Worm (Caenorhabditis elegans) whole organism, late embryonic: ENCODE measurements around the gene C44C10.7.

Experiments
- C38D4.7 ChIP-seq: fragments of 200-800 bp; sonication (Bioruptor generic); optimal IDR thresholded peaks from 2 replicates; lab custom pipeline; 2018; ENCODE audit warnings: mild to moderate bottlenecking, missing genetic modification characterization, moderate library complexity, missing compliant biosample characterization
- F13H6.1 ChIP-seq: sonication (generic microtip); optimal IDR thresholded peaks from 2 replicates; lab custom pipeline; 2016; ENCODE audit warnings: missing genetic modification characterization, missing compliant biosample characterization
- K02D7.2 ChIP-seq: sonication (generic microtip); optimal IDR thresholded peaks from 2 replicates; lab custom pipeline; 2017; ENCODE audit warnings: mild to moderate bottlenecking, missing genetic modification characterization, missing compliant biosample characterization
- T23F11.4 ChIP-seq: fragments of 200-800 bp; sonication (Bioruptor generic); optimal IDR thresholded peaks from 2 replicates; lab custom pipeline; 2018; ENCODE audit warnings: mild to moderate bottlenecking, missing genetic modification characterization, missing compliant biosample characterization
- ahr-1 ChIP-seq: sonication (generic microtip); optimal IDR thresholded peaks from 2 replicates; lab custom pipeline; 2016; ENCODE audit warnings: missing genetic modification characterization, missing compliant biosample characterization
- ama-1 ChIP-seq: fragments of 150-350 bp; optimal IDR thresholded peaks from 2 replicates; lab custom pipeline; 2014
- ceh-18 ChIP-seq: sonication (generic microtip); optimal IDR thresholded peaks from 2 replicates; lab custom pipeline; 2016; ENCODE audit warnings: missing genetic modification characterization, missing compliant biosample characterization
- ceh-19 ChIP-seq: fragments of 200-800 bp; sonication (Bioruptor generic); optimal IDR thresholded peaks from 2 replicates; lab custom pipeline; 2018; ENCODE audit warnings: mild to moderate bottlenecking, missing genetic modification characterization, missing compliant biosample characterization
- ceh-2 ChIP-seq: sonication (generic microtip); optimal IDR thresholded peaks from 2 replicates; lab custom pipeline; 2016; ENCODE audit warnings: missing genotype, missing genetic modification characterization, missing compliant biosample characterization
- ceh-22 ChIP-seq: sonication (generic microtip); optimal IDR thresholded peaks from 2 replicates; lab custom pipeline; 2017; ENCODE audit warnings: missing biosample characterization, missing genetic modification characterization
- ceh-24 ChIP-seq: sonication (generic microtip); optimal IDR thresholded peaks from 2 replicates; lab custom pipeline; 2016; ENCODE audit warnings: mild to moderate bottlenecking, missing genetic modification characterization, missing compliant biosample characterization
- ceh-31 ChIP-seq: sonication (generic microtip); optimal IDR thresholded peaks from 2 replicates; lab custom pipeline; 2016; ENCODE audit warnings: missing genetic modification characterization, missing compliant biosample characterization
- ceh-34 ChIP-seq: sonication (generic microtip); optimal IDR thresholded peaks from 2 replicates; lab custom pipeline; 2016; ENCODE audit warnings: mild to moderate bottlenecking, missing genetic modification characterization, missing compliant biosample characterization
- ceh-45 ChIP-seq: fragments of 200-800 bp; sonication (Bioruptor generic); IDR thresholded peaks from 2 replicates; pipeline ENCODE4 v1.3.6; 2022; ENCODE audit warnings: missing genetic modification reagents, missing genetic modification characterization, missing compliant biosample characterization
- ceh-6 ChIP-seq: fragments of 200-800 bp; sonication (Bioruptor generic); optimal IDR thresholded peaks from 2 replicates; lab custom pipeline; 2018; ENCODE audit warnings: mild to moderate bottlenecking, missing genetic modification characterization, missing compliant biosample characterization
- dve-1 ChIP-seq: sonication (generic microtip); optimal IDR thresholded peaks from 2 replicates; lab custom pipeline; 2017; ENCODE audit warnings: antibody characterized with exemption, mild to moderate bottlenecking, missing genetic modification characterization, missing compliant biosample characterization
- elt-4 ChIP-seq: sonication (generic microtip); optimal IDR thresholded peaks from 2 replicates; lab custom pipeline; 2016; ENCODE audit warnings: missing genetic modification characterization, missing compliant biosample characterization
- eyg-1 ChIP-seq: sonication (generic microtip); optimal IDR thresholded peaks from 2 replicates; lab custom pipeline; 2016; ENCODE audit warnings: missing genotype, missing genetic modification characterization, missing compliant biosample characterization
- fax-1 ChIP-seq: sonication (generic microtip); optimal IDR thresholded peaks from 2 replicates; lab custom pipeline; 2016; ENCODE audit warnings: missing genotype, missing genetic modification characterization, missing compliant biosample characterization
- fkh-10 ChIP-seq: fragments of 150-350 bp; optimal IDR thresholded peaks from 2 replicates; lab custom pipeline; 2014; ENCODE audit warnings: missing biosample characterization, missing genetic modification reagents, missing genetic modification characterization
- fkh-6 ChIP-seq: sonication (generic microtip); optimal IDR thresholded peaks from 2 replicates; lab custom pipeline; 2016; ENCODE audit warnings: missing genetic modification characterization, missing compliant biosample characterization
- hlh-13 ChIP-seq: fragments of 200-800 bp; sonication (Bioruptor generic); optimal IDR thresholded peaks from 2 replicates; lab custom pipeline; 2018; ENCODE audit warnings: mild to moderate bottlenecking, missing genetic modification characterization, missing compliant biosample characterization
- hlh-15 ChIP-seq: sonication (generic microtip); optimal IDR thresholded peaks from 2 replicates; lab custom pipeline; 2016; ENCODE audit warnings: missing genetic modification characterization, missing compliant biosample characterization
- hlh-30 ChIP-seq: sonication (generic microtip); optimal IDR thresholded peaks from 2 replicates; lab custom pipeline; 2017; ENCODE audit warnings: antibody characterized with exemption, missing genetic modification characterization, missing compliant biosample characterization; ENCODE audit not compliant: insufficient read depth
- hlh-6 ChIP-seq: sonication (generic microtip); optimal IDR thresholded peaks from 2 replicates; lab custom pipeline; 2016; ENCODE audit warnings: missing genotype, missing genetic modification characterization, missing compliant biosample characterization
- lim-6 ChIP-seq: sonication (generic microtip); optimal IDR thresholded peaks from 2 replicates; lab custom pipeline; 2016; ENCODE audit warnings: missing genetic modification characterization, missing compliant biosample characterization
- lin-11 ChIP-seq: fragments of 200-800 bp; sonication (Bioruptor generic); optimal IDR thresholded peaks from 2 replicates; lab custom pipeline; 2018; ENCODE audit warnings: mild to moderate bottlenecking, missing genetic modification characterization, missing compliant biosample characterization
- madf-2 ChIP-seq: sonication (generic microtip); optimal IDR thresholded peaks from 2 replicates; lab custom pipeline; 2017; ENCODE audit warnings: missing genetic modification characterization, missing compliant biosample characterization
- nhr-11 ChIP-seq: fragments of 150-350 bp; optimal IDR thresholded peaks from 2 replicates; lab custom pipeline; 2014; ENCODE audit warnings: missing biosample characterization, missing genetic modification characterization
- odd-2 ChIP-seq: sonication (generic microtip); optimal IDR thresholded peaks from 2 replicates; lab custom pipeline; 2017; ENCODE audit warnings: antibody characterized with exemption, mild to moderate bottlenecking, missing genetic modification characterization, missing compliant biosample characterization
- pat-9 ChIP-seq: fragments of 200-800 bp; sonication (Bioruptor generic); optimal IDR thresholded peaks from 2 replicates; lab custom pipeline; 2018; ENCODE audit warnings: mild to moderate bottlenecking, missing genetic modification characterization, moderate library complexity, missing compliant biosample characterization
- ref-2 ChIP-seq: sonication (generic microtip); optimal IDR thresholded peaks from 2 replicates; lab custom pipeline; 2016; ENCODE audit warnings: missing genetic modification characterization, missing compliant biosample characterization
- rnt-1 ChIP-seq: sonication (generic microtip); optimal IDR thresholded peaks from 2 replicates; lab custom pipeline; 2016; ENCODE audit warnings: missing genetic modification characterization, missing compliant biosample characterization
- sdc-2 ChIP-seq: sonication (generic microtip); optimal IDR thresholded peaks from 2 replicates; lab custom pipeline; 2016; ENCODE audit warnings: missing genotype, missing genetic modification characterization, missing compliant biosample characterization
- sox-2 ChIP-seq: fragments of 200-800 bp; sonication (Bioruptor generic); IDR thresholded peaks from 2 replicates; pipeline ENCODE4 v1.3.6; 2022; ENCODE audit warnings: missing genetic modification reagents, missing genetic modification characterization, missing compliant biosample characterization
- sox-4 ChIP-seq: sonication (generic microtip); optimal IDR thresholded peaks from 2 replicates; lab custom pipeline; 2017; ENCODE audit warnings: mild to moderate bottlenecking, missing genetic modification characterization, inconsistent platforms, missing compliant biosample characterization
- tbx-7 ChIP-seq: sonication (generic microtip); optimal IDR thresholded peaks from 2 replicates; lab custom pipeline; 2016; ENCODE audit warnings: missing genotype, missing genetic modification characterization, missing compliant biosample characterization
- ttx-3 ChIP-seq: sonication (generic microtip); optimal IDR thresholded peaks from 2 replicates; lab custom pipeline; 2016; ENCODE audit warnings: missing genetic modification reagents, missing genetic modification characterization, missing compliant biosample characterization
- unc-3 ChIP-seq, 2 experiments: fragments of 200-800 bp in 1 of 2; sonication (Bioruptor generic) in 1 of 2; sonication (generic microtip) in 1 of 2; conservative IDR thresholded peaks in 1 of 2; optimal IDR thresholded peaks in 1 of 2; 2 replicates each; pipeline versions ENCODE4 v1.3.6 to Lab custom; 2016 to 2022; ENCODE audit warnings: missing compliant biosample characterization in 2 of 2, missing genetic modification characterization in 2 of 2, missing genetic modification reagents in 1 of 2
- unc-42 ChIP-seq: sonication (generic microtip); optimal IDR thresholded peaks from 2 replicates; lab custom pipeline; 2016; ENCODE audit warnings: missing genotype, missing genetic modification characterization, missing compliant biosample characterization

The C44C10.7 gene

ce11 chrX:11712230-11712853 is 24.3 kb upstream of the C44C10.7 start, which contains the start of gene col-180:
Gene col-180 (minus strand): TSS chrX:11712280.
- TF ChIP-seq ceh-34 (tag; lab: Kevin White, UChicago) (no peak), nhr-11 (tag; lab: Kevin White, UChicago) (no peak), F13H6.1 (tag; lab: Kevin White, UChicago) (no peak), ceh-6 (GFP tag; lab: Kevin White, UChicago) (no peak), sox-2 (GFP tag; lab: Robert Waterston, UW) (no peak), ceh-18 (no peak), fkh-10 (GFP tag; lab: Kevin White, UChicago) (no peak), tbx-7 (no peak), unc-3 (GFP tag; conservative IDR thresholded peaks at IDR 0.05; lab: Robert Waterston, UW) (no peak), unc-3 (tag; optimal IDR thresholded peaks at IDR 0.05; lab: Kevin White, UChicago) (no peak), ceh-2 (tag; lab: Kevin White, UChicago) (no peak), ceh-22 (tag; lab: Kevin White, UChicago) (no peak), K02D7.2 (tag; lab: Kevin White, UChicago) (no peak)
- TF ChIP-seq, all 69 proteins: peak for 0

ce11 chrX:11711437-11712080 is 23.5 kb upstream of the C44C10.7 start:
- 0 out of 2 replicates have a peak, but pooled peaks have one; percentile 14 for TF ChIP-seq ceh-45
- TF ChIP-seq ceh-19: no peak
- peak; percentile 69 for TF ChIP-seq elt-4 (tag; lab: Kevin White, UChicago)

- TF ChIP-seq hlh-6 (tag; lab: Kevin White, UChicago) (no peak), nhr-11 (tag; lab: Kevin White, UChicago) (no peak), unc-42 (tag; lab: Kevin White, UChicago) (peak; percentile 11)
Observed at ce11 chrX:11710229-11710628, 22.2 kb upstream of the C44C10.7 start, which contains the start of gene C44C10.11. Gene C44C10.11 (minus strand): TSS chrX:11710343.

ce11 chrX:11702236-11702635 is 14.2 kb upstream of the C44C10.7 start, which contains the start of gene C44C10.3:
Gene C44C10.3 (plus strand): TSS chrX:11702536.
- TF ChIP-seq dve-1 (tag; lab: Kevin White, UChicago) (no peak), ama-1 (lab: Kevin White, UChicago) (no peak), nhr-11 (tag; lab: Kevin White, UChicago) (no peak), lin-11 (no peak), C38D4.7 (GFP tag; lab: Kevin White, UChicago) (no peak), sox-4 (tag; lab: Kevin White, UChicago) (no peak), ceh-31 (tag; lab: Kevin White, UChicago) (no peak), hlh-30 (tag; lab: Kevin White, UChicago) (no peak), ttx-3 (tag; lab: Kevin White, UChicago) (no peak), ceh-19 (no peak), pat-9 (no peak), fax-1 (tag; lab: Kevin White, UChicago) (no peak), ceh-24 (tag; lab: Kevin White, UChicago) (no peak), sdc-2 (no peak), ref-2 (tag; lab: Kevin White, UChicago) (no peak), rnt-1 (tag; lab: Kevin White, UChicago) (no peak), fkh-6 (tag; lab: Kevin White, UChicago) (no peak)

ce11 chrX:11700263-11700662 is 12.2 kb upstream of the C44C10.7 start, which contains the start of gene C44C10.15:
Gene C44C10.15 (minus strand): TSS chrX:11700363.
- TF ChIP-seq madf-2 (tag; lab: Kevin White, UChicago) (no peak), ceh-2 (tag; lab: Kevin White, UChicago) (no peak), ahr-1 (tag; lab: Kevin White, UChicago) (no peak), ceh-34 (tag; lab: Kevin White, UChicago) (no peak), ceh-6 (GFP tag; lab: Kevin White, UChicago) (no peak), ceh-22 (tag; lab: Kevin White, UChicago) (no peak), eyg-1 (tag; lab: Kevin White, UChicago) (no peak), T23F11.4 (GFP tag; lab: Kevin White, UChicago) (no peak), pat-9 (no peak), ceh-24 (tag; lab: Kevin White, UChicago) (no peak), odd-2 (tag; lab: Kevin White, UChicago) (no peak), hlh-13 (GFP tag; lab: Kevin White, UChicago) (no peak), fkh-6 (tag; lab: Kevin White, UChicago) (no peak), ceh-18 (no peak), hlh-15 (tag; lab: Kevin White, UChicago) (no peak), elt-4 (tag; lab: Kevin White, UChicago) (no peak), lim-6 (no peak)
